Worm (Caenorhabditis elegans): ENCODE measurements around the gene srh-4.

Gene srh-4

DNA sequence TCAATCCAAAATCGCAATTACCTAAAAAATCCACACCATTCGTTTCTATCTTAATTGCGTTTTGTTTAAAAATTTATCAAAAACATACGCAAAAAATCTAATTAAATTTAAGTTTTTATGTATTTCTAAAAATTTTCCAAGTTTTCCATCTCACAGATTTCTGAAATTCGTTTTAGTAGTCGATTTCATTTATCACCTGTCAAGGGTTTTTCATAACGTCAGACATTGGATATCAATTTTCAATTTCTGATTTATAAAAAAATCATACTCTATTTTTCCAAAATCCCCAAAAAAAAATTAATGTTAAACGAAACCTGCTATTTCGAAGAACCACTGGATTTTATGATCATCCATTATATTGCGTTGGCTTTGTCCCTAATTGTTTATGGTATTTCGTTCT lies at the start of gene srh-4:
Gene srh-4 (plus strand): TSS at position 301 of the 400 bp plus-strand sequence.
- TF ChIP-seq flt-1 (GFP tag; IDR thresholded peaks at IDR 0.05) (no peak), ztf-23 (GFP tag; IDR thresholded peaks at IDR 0.05) (no peak), klf-2 (GFP tag; conservative IDR thresholded peaks at IDR 0.05) (no peak), ref-1 (GFP tag; conservative IDR thresholded peaks at IDR 0.05) (no peak), T22C8.4 (GFP tag; IDR thresholded peaks at IDR 0.05) (no peak), med-1 (GFP tag; optimal IDR thresholded peaks at IDR 0.05; ENCODE audit: insufficient read depth) (no peak), tab-1 (GFP tag; IDR thresholded peaks at IDR 0.05) (no peak), ztf-29 (GFP tag; IDR thresholded peaks at IDR 0.05) (no peak), cog-1 (tag; optimal IDR thresholded peaks at IDR 0.05) (no peak)

DNA sequence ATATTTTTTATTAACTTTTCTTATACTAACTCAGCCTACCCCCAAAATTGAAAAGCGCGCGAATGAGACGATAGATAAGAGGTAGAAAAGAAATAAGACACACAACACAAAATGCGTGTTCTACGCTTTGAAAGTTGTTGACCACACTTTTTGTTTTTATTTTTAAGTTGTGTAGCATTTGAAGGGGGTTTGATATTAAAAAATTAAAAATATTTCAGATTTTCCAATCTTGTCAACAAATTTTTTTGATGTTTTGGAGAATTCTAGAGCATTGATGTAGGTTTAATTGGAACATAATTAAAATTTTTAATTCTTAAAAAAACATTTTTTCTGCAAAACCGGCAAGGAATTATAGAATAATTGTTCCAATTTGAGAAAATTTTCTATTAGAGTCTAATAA lies 49.0 kb upstream of the srh-4 start, which contains the start of gene cyp-34A6:
Gene cyp-34A6 (minus strand): TSS at position 101 of the 400 bp plus-strand sequence.
- TF ChIP-seq tab-1 (GFP tag; IDR thresholded peaks at IDR 0.05): no peak
- TF ChIP-seq cog-1 (tag; optimal IDR thresholded peaks at IDR 0.05): no peak
- TF ChIP-seq ref-1 (GFP tag; conservative IDR thresholded peaks at IDR 0.05): no peak
- TF ChIP-seq med-1 (GFP tag; optimal IDR thresholded peaks at IDR 0.05; ENCODE audit: insufficient read depth): no peak
- TF ChIP-seq flt-1 (GFP tag; IDR thresholded peaks at IDR 0.05): no peak
- TF ChIP-seq klf-2 (GFP tag; conservative IDR thresholded peaks at IDR 0.05): no peak
- TF ChIP-seq ztf-23 (GFP tag; IDR thresholded peaks at IDR 0.05): no peak
- TF ChIP-seq T22C8.4 (GFP tag; IDR thresholded peaks at IDR 0.05): no peak
- TF ChIP-seq ztf-29 (GFP tag; IDR thresholded peaks at IDR 0.05): no peak

DNA sequence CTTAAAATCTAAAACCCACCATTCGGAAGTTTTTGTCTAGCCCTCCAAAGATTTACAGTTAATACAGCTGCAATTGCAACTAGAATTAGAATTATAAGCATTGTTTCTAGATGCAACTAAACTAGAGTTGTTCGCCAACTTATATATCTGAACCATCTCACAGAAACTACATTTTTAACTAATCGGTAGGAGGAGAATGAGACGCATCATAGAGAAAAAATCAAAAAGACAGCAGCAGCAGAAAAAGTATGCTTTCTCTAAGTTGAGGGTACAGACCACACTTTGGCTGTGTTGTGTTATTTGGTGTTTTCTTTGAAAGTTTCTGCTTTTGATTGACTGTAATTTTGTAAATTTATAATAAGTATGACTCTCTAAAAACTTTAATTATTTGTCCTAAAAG lies 46.6 kb upstream of the srh-4 start, which contains the start of gene cyp-34A7:
Gene cyp-34A7 (minus strand): TSS at position 101 of the 400 bp plus-strand sequence.
- TF ChIP-seq cog-1 (tag; optimal IDR thresholded peaks at IDR 0.05) (no peak), ref-1 (GFP tag; conservative IDR thresholded peaks at IDR 0.05) (no peak), flt-1 (GFP tag; IDR thresholded peaks at IDR 0.05) (no peak), tab-1 (GFP tag; IDR thresholded peaks at IDR 0.05) (no peak), ztf-23 (GFP tag; IDR thresholded peaks at IDR 0.05) (no peak), T22C8.4 (GFP tag; IDR thresholded peaks at IDR 0.05) (no peak), med-1 (GFP tag; optimal IDR thresholded peaks at IDR 0.05; ENCODE audit: insufficient read depth) (no peak), ztf-29 (GFP tag; IDR thresholded peaks at IDR 0.05) (no peak), klf-2 (GFP tag; conservative IDR thresholded peaks at IDR 0.05) (no peak)

DNA sequence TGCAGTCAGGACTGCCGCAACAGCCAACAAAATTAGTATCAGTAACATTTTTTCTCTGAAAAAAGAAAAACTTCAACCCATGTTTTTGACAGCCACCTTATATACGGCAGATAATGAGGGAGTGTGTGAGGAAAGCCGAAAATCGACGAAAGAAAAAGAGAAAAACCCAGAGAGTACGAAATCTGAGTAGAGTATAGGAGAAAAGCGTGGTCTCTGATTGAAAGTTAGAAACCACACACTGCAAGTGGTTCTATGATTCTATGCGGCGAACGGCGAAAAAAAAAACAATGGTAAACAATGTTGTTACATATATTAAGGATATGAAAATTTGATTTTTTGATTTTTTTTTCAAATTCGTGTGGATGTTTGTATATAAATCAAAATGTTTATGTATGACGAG lies 42.5 kb upstream of the srh-4 start, which contains the start of gene cyp-34A8:
Gene cyp-34A8 (minus strand): TSS at position 62 of the 400 bp plus-strand sequence.
- TF ChIP-seq flt-1 (GFP tag; IDR thresholded peaks at IDR 0.05): no peak
- TF ChIP-seq tab-1 (GFP tag; IDR thresholded peaks at IDR 0.05): no peak
- no peak for TF ChIP-seq T22C8.4 (GFP tag; IDR thresholded peaks at IDR 0.05)
- no peak for TF ChIP-seq klf-2 (GFP tag; conservative IDR thresholded peaks at IDR 0.05)
- no peak for TF ChIP-seq med-1 (GFP tag; optimal IDR thresholded peaks at IDR 0.05; ENCODE audit: insufficient read depth)
- TF ChIP-seq ztf-29 (GFP tag; IDR thresholded peaks at IDR 0.05): no peak
- no peak for TF ChIP-seq ref-1 (GFP tag; conservative IDR thresholded peaks at IDR 0.05)
- TF ChIP-seq ztf-23 (GFP tag; IDR thresholded peaks at IDR 0.05): no peak
- no peak for TF ChIP-seq cog-1 (tag; optimal IDR thresholded peaks at IDR 0.05)

DNA sequence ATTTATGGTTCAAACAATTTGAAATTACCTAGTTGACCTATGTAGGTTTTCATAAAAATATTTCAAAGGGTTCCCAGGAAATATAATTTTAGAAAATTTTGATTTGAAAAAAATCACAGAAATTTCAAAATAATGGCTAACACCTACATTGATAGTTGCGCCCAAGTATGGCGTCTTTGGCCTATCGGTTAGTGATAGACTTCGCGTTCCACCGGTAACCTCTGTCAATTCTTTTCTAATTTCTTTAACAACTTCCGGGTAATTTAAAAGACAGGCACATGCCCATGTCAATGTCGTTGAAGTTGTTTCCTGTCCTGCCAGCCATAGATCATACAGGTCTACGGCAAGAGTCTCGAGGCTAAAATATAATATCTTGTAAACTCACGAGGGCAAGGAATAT lies 41.3 kb upstream of the srh-4 start:
- no peak for TF ChIP-seq ztf-23 (GFP tag; IDR thresholded peaks at IDR 0.05)
- TF ChIP-seq med-1 (GFP tag; optimal IDR thresholded peaks at IDR 0.05; ENCODE audit: insufficient read depth): no peak
- TF ChIP-seq klf-2 (GFP tag; conservative IDR thresholded peaks at IDR 0.05): no peak
- no peak for TF ChIP-seq ztf-29 (GFP tag; IDR thresholded peaks at IDR 0.05)
- TF ChIP-seq tab-1 (GFP tag; IDR thresholded peaks at IDR 0.05): no peak
- TF ChIP-seq ref-1 (GFP tag; conservative IDR thresholded peaks at IDR 0.05): no peak
- TF ChIP-seq cog-1 (tag; optimal IDR thresholded peaks at IDR 0.05): no peak
- no peak for TF ChIP-seq T22C8.4 (GFP tag; IDR thresholded peaks at IDR 0.05)
- no peak for TF ChIP-seq flt-1 (GFP tag; IDR thresholded peaks at IDR 0.05)

DNA sequence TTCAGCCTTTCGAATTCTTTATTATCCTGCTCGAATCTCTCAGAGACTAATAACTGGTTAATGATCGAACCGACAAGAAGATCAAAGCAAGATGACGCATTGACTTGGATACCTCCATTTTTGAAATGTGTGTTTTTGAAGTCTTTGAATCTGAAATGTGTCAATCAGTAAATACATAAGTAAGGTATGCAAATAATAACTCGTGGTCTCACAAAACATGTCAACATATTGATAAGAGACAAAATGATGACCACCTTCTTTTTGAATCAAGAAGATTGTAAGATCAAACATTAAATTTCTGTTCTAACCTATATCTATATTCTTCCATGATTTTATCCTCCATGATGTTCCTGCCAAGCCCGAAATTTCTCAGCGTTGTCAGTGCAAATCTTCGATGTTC lies 40.6 kb upstream of the srh-4 start:
- no peak for TF ChIP-seq med-1 (GFP tag; optimal IDR thresholded peaks at IDR 0.05; ENCODE audit: insufficient read depth)
- no peak for TF ChIP-seq ref-1 (GFP tag; conservative IDR thresholded peaks at IDR 0.05)
- TF ChIP-seq cog-1 (tag; optimal IDR thresholded peaks at IDR 0.05): no peak
- TF ChIP-seq T22C8.4 (GFP tag; IDR thresholded peaks at IDR 0.05): no peak
- no peak for TF ChIP-seq ztf-29 (GFP tag; IDR thresholded peaks at IDR 0.05)
- TF ChIP-seq klf-2 (GFP tag; conservative IDR thresholded peaks at IDR 0.05): no peak
- TF ChIP-seq flt-1 (GFP tag; IDR thresholded peaks at IDR 0.05): no peak
- TF ChIP-seq ztf-23 (GFP tag; IDR thresholded peaks at IDR 0.05): no peak
- TF ChIP-seq tab-1 (GFP tag; IDR thresholded peaks at IDR 0.05): no peak

DNA sequence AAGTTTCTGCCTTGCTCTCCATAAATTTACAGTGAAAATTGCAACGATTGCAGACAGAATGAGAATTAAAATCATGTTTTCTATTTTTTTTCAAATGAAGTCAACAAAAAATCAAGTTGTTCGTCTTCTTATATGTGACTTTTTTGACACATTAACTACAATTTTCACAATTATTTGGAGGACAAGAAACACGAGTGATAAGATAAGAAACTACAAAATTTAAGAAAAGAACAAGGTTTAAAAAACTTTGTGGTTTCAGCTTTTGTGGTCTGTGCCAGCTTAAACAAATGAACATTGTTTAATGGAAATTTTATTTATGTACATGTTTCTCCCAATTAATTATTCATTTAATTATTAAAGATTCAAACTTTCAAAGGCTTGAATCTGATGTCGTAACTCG lies 39.9 kb upstream of the srh-4 start, which contains the start of gene cyp-34A9:
Gene cyp-34A9 (minus strand): TSS at position 131 of the 400 bp plus-strand sequence.
- TF ChIP-seq ztf-29 (GFP tag; IDR thresholded peaks at IDR 0.05) (no peak), cog-1 (tag; optimal IDR thresholded peaks at IDR 0.05) (no peak)

DNA sequence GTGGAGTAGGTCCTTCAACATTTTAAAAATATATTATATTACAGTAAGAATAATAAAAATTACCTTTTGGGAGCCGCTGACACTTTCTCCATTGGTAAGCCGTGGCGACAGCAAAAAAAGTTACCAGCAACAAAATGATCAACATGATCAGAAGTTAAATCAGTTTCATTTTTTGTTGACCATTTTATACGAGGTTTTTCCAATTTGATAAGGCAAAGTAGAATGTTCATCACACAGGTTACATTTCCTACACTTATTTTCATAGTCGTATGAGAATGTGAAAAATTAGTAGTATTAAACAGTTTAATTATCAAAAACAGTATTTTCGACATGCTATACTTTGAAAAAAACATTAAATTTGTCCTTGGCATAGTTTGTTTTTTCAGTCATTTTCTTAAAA lies 37.4 kb upstream of the srh-4 start, which contains the start of gene cyp-34A10:
Gene cyp-34A10 (minus strand): TSS at position 146 of the 400 bp plus-strand sequence.
- no peak for TF ChIP-seq ztf-29 (GFP tag; IDR thresholded peaks at IDR 0.05)
- TF ChIP-seq med-1 (GFP tag; optimal IDR thresholded peaks at IDR 0.05; ENCODE audit: insufficient read depth): no peak
- TF ChIP-seq T22C8.4 (GFP tag; IDR thresholded peaks at IDR 0.05): no peak
- no peak for TF ChIP-seq flt-1 (GFP tag; IDR thresholded peaks at IDR 0.05)
- TF ChIP-seq tab-1 (GFP tag; IDR thresholded peaks at IDR 0.05): no peak
- no peak for TF ChIP-seq ztf-23 (GFP tag; IDR thresholded peaks at IDR 0.05)
- TF ChIP-seq klf-2 (GFP tag; conservative IDR thresholded peaks at IDR 0.05): no peak
- TF ChIP-seq ref-1 (GFP tag; conservative IDR thresholded peaks at IDR 0.05): no peak
- no peak for TF ChIP-seq cog-1 (tag; optimal IDR thresholded peaks at IDR 0.05)

DNA sequence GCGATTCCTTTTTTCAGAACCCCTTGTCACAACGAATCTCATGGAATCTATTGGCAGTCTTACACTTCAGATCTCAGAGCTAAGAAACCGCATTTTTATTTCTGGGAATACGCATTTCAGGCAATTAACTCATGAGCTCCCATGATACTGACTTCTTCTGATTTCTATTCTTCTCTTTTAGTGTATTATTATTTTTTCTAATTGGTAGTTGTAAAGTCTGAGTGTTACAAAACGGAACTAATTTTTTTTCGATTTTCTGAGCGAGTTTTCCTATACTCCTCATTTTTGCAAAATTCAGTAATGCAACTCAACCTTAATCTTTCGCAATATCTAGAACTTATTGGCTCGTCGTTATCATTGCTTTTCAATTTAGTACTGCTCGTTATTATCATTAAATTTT lies 35.9 kb upstream of the srh-4 start, which contains the start of gene str-82:
Gene str-82 (plus strand): TSS at position 301 of the 400 bp plus-strand sequence.
- no peak for TF ChIP-seq ztf-23 (GFP tag; IDR thresholded peaks at IDR 0.05)
- no peak for TF ChIP-seq tab-1 (GFP tag; IDR thresholded peaks at IDR 0.05)
- TF ChIP-seq flt-1 (GFP tag; IDR thresholded peaks at IDR 0.05): no peak
- TF ChIP-seq T22C8.4 (GFP tag; IDR thresholded peaks at IDR 0.05): no peak
- no peak for TF ChIP-seq ztf-29 (GFP tag; IDR thresholded peaks at IDR 0.05)
- no peak for TF ChIP-seq klf-2 (GFP tag; conservative IDR thresholded peaks at IDR 0.05)
- TF ChIP-seq cog-1 (tag; optimal IDR thresholded peaks at IDR 0.05): no peak
- TF ChIP-seq med-1 (GFP tag; optimal IDR thresholded peaks at IDR 0.05; ENCODE audit: insufficient read depth): no peak
- no peak for TF ChIP-seq ref-1 (GFP tag; conservative IDR thresholded peaks at IDR 0.05)

Measured in whole organism, midembryonic.